Fruit fly (Drosophila melanogaster) whole organism, embryonic: ENCODE results near the gene Syx1A.

Source experiments
- ATbp ChIP-seq: fragments of 200-800 bp; sonication (Bioruptor generic); optimal IDR thresholded peaks from 2 replicates; lab custom pipeline; 2017; ENCODE audit warnings: missing biosample characterization, mild to moderate bottlenecking, missing genetic modification characterization, missing genetic modification reagents
- Aef1 ChIP-seq: fragments of 200-800 bp; sonication (Bioruptor generic); IDR thresholded peaks from 3 replicates; pipeline ENCODE4 v1.3.6; 2022; ENCODE audit warnings: missing biosample characterization, missing genetic modification characterization
- Bdp1 ChIP-seq: fragments of 200-800 bp; sonication (Bioruptor generic); optimal IDR thresholded peaks from 3 replicates; lab custom pipeline; 2016; ENCODE audit warnings: missing biosample characterization, missing genetic modification characterization
- BtbVII ChIP-seq: fragments of 200-800 bp; sonication (Bioruptor generic); optimal IDR thresholded peaks from 3 replicates; lab custom pipeline; 2017; ENCODE audit warnings: missing biosample characterization, mild to moderate bottlenecking, missing genetic modification characterization
- CG10209 ChIP-seq: fragments of 200-800 bp; sonication (Bioruptor generic); optimal IDR thresholded peaks from 3 replicates; lab custom pipeline; 2017; ENCODE audit warnings: missing biosample characterization, mild to moderate bottlenecking, missing genetic modification characterization, missing genetic modification reagents
- CG10462 ChIP-seq: fragments of 200-800 bp; sonication (Bioruptor generic); optimal IDR thresholded peaks from 2 replicates; lab custom pipeline; 2016; ENCODE audit warnings: missing biosample characterization, missing genetic modification characterization
- CG11456 ChIP-seq: fragments of 200-800 bp; sonication (Bioruptor generic); IDR thresholded peaks from 3 replicates; pipeline ENCODE4 v1.3.6; 2022; ENCODE audit warnings: missing biosample characterization, missing genetic modification characterization
- CG11560 ChIP-seq: fragments of 200-800 bp; sonication (Bioruptor generic); IDR thresholded peaks from 3 replicates; pipeline ENCODE4 v1.3.6; 2022; ENCODE audit warnings: missing biosample characterization, missing genetic modification characterization
- CG14710 ChIP-seq: fragments of 200-800 bp; sonication (Bioruptor generic); optimal IDR thresholded peaks from 3 replicates; lab custom pipeline; 2019; ENCODE audit warnings: missing biosample characterization, mild to moderate bottlenecking, missing genetic modification characterization, moderate library complexity
- CG17359 ChIP-seq: fragments of 200-800 bp; sonication (Bioruptor generic); optimal IDR thresholded peaks from 3 replicates; lab custom pipeline; 2018; ENCODE audit warnings: missing biosample characterization, mild to moderate bottlenecking, missing genetic modification characterization, moderate library complexity
- CG18599 ChIP-seq: fragments of 200-800 bp; sonication (Bioruptor generic); optimal IDR thresholded peaks from 3 replicates; lab custom pipeline; 2017; ENCODE audit warnings: missing biosample characterization, missing genetic modification characterization, mild to moderate bottlenecking, moderate library complexity, missing genetic modification reagents
- CG31441 ChIP-seq: fragments of 200-800 bp; sonication (Bioruptor generic); IDR thresholded peaks from 2 replicates; pipeline ENCODE4 v1.3.6; 2022; ENCODE audit warnings: missing biosample characterization, missing genetic modification characterization
- CG34376 ChIP-seq: fragments of 200-800 bp; sonication (Bioruptor generic); optimal IDR thresholded peaks from 2 replicates; lab custom pipeline; 2018; ENCODE audit warnings: missing biosample characterization, mild to moderate bottlenecking, missing genetic modification characterization
- CG3838 ChIP-seq: fragments of 200-800 bp; sonication (Bioruptor generic); optimal IDR thresholded peaks from 3 replicates; lab custom pipeline; 2016; ENCODE audit warnings: missing biosample characterization, missing genetic modification characterization
- CG4328 ChIP-seq: fragments of 200-800 bp; sonication (Bioruptor generic); optimal IDR thresholded peaks from 3 replicates; lab custom pipeline; 2017; ENCODE audit warnings: missing biosample characterization, missing genetic modification reagents, missing genetic modification characterization
- CG4404 ChIP-seq: fragments of 200-800 bp; sonication (Bioruptor generic); IDR thresholded peaks from 2 replicates; pipeline ENCODE4 v1.3.6; 2022; ENCODE audit warnings: missing biosample characterization, missing genetic modification characterization
- CG4617 ChIP-seq: fragments of 200-800 bp; sonication (Bioruptor generic); optimal IDR thresholded peaks from 3 replicates; lab custom pipeline; 2016; ENCODE audit warnings: missing biosample characterization, missing genetic modification characterization, borderline replicate concordance
- CG6689 ChIP-seq: fragments of 200-800 bp; sonication (Bioruptor generic); IDR thresholded peaks from 2 replicates; pipeline ENCODE4 v1.3.6; 2022; ENCODE audit warnings: missing biosample characterization, missing genetic modification characterization
- CG7963 ChIP-seq: fragments of 200-800 bp; sonication (Bioruptor generic); IDR thresholded peaks from 3 replicates; pipeline ENCODE4 v1.3.6; 2022; ENCODE audit warnings: missing biosample characterization, missing genetic modification characterization; ENCODE audit not compliant: partially characterized antibody
- Deaf1 ChIP-seq: fragments of 200-800 bp; optimal IDR thresholded peaks from 3 replicates; lab custom pipeline; 2019; ENCODE audit warnings: missing biosample characterization, mild to moderate bottlenecking, missing genetic modification characterization, moderate library complexity
- Dip2 ChIP-seq: fragments of 200-800 bp; sonication (Bioruptor generic); IDR thresholded peaks from 2 replicates; pipeline ENCODE4 v1.3.6; 2022; ENCODE audit warnings: missing biosample characterization, missing genetic modification characterization
- Doc2 ChIP-seq: fragments of 200-800 bp; sonication (Bioruptor generic); IDR thresholded peaks from 2 replicates; pipeline ENCODE4 v1.3.6; 2022; ENCODE audit warnings: missing biosample characterization, missing genetic modification characterization
- Eip74EF ChIP-seq, 2 experiments: fragments of 200-800 bp in 1 of 2; fragments of >200 bp in 1 of 2; sonication (Bioruptor generic) in 1 of 2; optimal IDR thresholded peaks; 2 replicates each; lab custom pipeline; 2017 to 2019; ENCODE audit warnings: missing biosample characterization in 2 of 2, missing genetic modification characterization in 2 of 2, mild to moderate bottlenecking in 1 of 2, moderate library complexity in 1 of 2
- Neu2 ChIP-seq: fragments of 200-800 bp; sonication (Bioruptor generic); optimal IDR thresholded peaks from 3 replicates; lab custom pipeline; 2016; ENCODE audit warnings: missing biosample characterization, missing genetic modification characterization, borderline replicate concordance
- Nf-YB ChIP-seq: fragments of 200-800 bp; sonication (Bioruptor generic); optimal IDR thresholded peaks from 3 replicates; lab custom pipeline; 2019; ENCODE audit warnings: missing biosample characterization, mild to moderate bottlenecking, missing genetic modification characterization, moderate library complexity
- Oaz ChIP-seq: fragments of 200-800 bp; sonication (Bioruptor generic); IDR thresholded peaks from 2 replicates; pipeline ENCODE4 v1.3.6; 2022; ENCODE audit warnings: missing biosample characterization, missing genetic modification characterization
- Ptx1 ChIP-seq: fragments of 200-800 bp; sonication (Bioruptor generic); IDR thresholded peaks from 2 replicates; pipeline ENCODE4 v1.3.6; 2022; ENCODE audit warnings: missing biosample characterization, missing genetic modification characterization
- Sry-β ChIP-seq: fragments of 200-800 bp; sonication (Bioruptor generic); optimal IDR thresholded peaks from 2 replicates; lab custom pipeline; 2018; ENCODE audit warnings: missing biosample characterization, mild to moderate bottlenecking, missing genetic modification characterization, moderate library complexity
- bbx ChIP-seq: fragments of 200-800 bp; sonication (Bioruptor generic); IDR thresholded peaks from 2 replicates; pipeline ENCODE4 v1.3.6; 2022; ENCODE audit warnings: missing biosample characterization, missing genetic modification characterization; ENCODE audit not compliant: partially characterized antibody
- bigmax ChIP-seq: fragments of 200-800 bp; sonication (Bioruptor generic); optimal IDR thresholded peaks from 2 replicates; lab custom pipeline; 2018; ENCODE audit warnings: missing biosample characterization, mild to moderate bottlenecking, missing genetic modification characterization
- chif ChIP-seq, 2 experiments: fragments of 200-800 bp; sonication (Bioruptor generic); optimal IDR thresholded peaks; 3 replicates each; lab custom pipeline; 2016; ENCODE audit warnings: missing biosample characterization in 2 of 2, missing genetic modification characterization in 2 of 2
- chinmo ChIP-seq: fragments of 200-800 bp; sonication (Bioruptor generic); IDR thresholded peaks from 4 replicates; pipeline ENCODE4 v1.3.6; 2022; ENCODE audit warnings: missing biosample characterization, missing genetic modification characterization; ENCODE audit not compliant: partially characterized antibody
- chn ChIP-seq: fragments of 200-800 bp; sonication (Bioruptor generic); optimal IDR thresholded peaks from 2 replicates; lab custom pipeline; 2016; ENCODE audit warnings: missing biosample characterization, missing genetic modification characterization
- ems ChIP-seq: fragments of 200-800 bp; sonication (Bioruptor generic); optimal IDR thresholded peaks from 3 replicates; lab custom pipeline; 2016; ENCODE audit warnings: missing biosample characterization, missing genetic modification characterization
- exex ChIP-seq: fragments of 200-800 bp; sonication (Bioruptor generic); optimal IDR thresholded peaks from 4 replicates; lab custom pipeline; 2018; ENCODE audit warnings: missing biosample characterization, mild to moderate bottlenecking, missing genetic modification characterization, moderate library complexity
- grn ChIP-seq: fragments of 200-800 bp; sonication (Bioruptor generic); optimal IDR thresholded peaks from 3 replicates; lab custom pipeline; 2017; ENCODE audit warnings: missing biosample characterization, missing genetic modification characterization
- gsb ChIP-seq: fragments of 200-800 bp; sonication (Bioruptor generic); IDR thresholded peaks from 2 replicates; pipeline ENCODE4 v1.3.6; 2022; ENCODE audit warnings: missing biosample characterization, missing genetic modification characterization
- inv ChIP-seq: fragments of 200-800 bp; sonication (Bioruptor generic); IDR thresholded peaks from 2 replicates; pipeline ENCODE4 v1.3.6; 2022; ENCODE audit warnings: missing biosample characterization, missing genetic modification characterization; ENCODE audit not compliant: partially characterized antibody
- nom ChIP-seq: fragments of 200-800 bp; sonication (Bioruptor generic); optimal IDR thresholded peaks from 2 replicates; lab custom pipeline; 2017; ENCODE audit warnings: missing biosample characterization, missing genetic modification characterization, mild to moderate bottlenecking, moderate library complexity, missing genetic modification reagents
- sc ChIP-seq, 3 experiments: fragments of >200 bp in 2 of 3; fragments of 200-800 bp in 1 of 3; sonication (Bioruptor generic) in 1 of 3; optimal IDR thresholded peaks; 2 replicates in 2 of 3; 3 replicates in 1 of 3; lab custom pipeline; 2017; ENCODE audit warnings: mild to moderate bottlenecking in 1 of 3, missing biosample characterization in 1 of 3, missing genetic modification characterization in 1 of 3, missing genetic modification reagents in 1 of 3
- so ChIP-seq: fragments of 200-800 bp; sonication (Bioruptor generic); IDR thresholded peaks from 3 replicates; pipeline ENCODE4 v1.3.6; 2022; ENCODE audit warnings: missing biosample characterization, missing genetic modification characterization
- tin ChIP-seq: fragments of 200-800 bp; sonication (Bioruptor generic); optimal IDR thresholded peaks from 3 replicates; lab custom pipeline; 2016; ENCODE audit warnings: missing biosample characterization, missing genetic modification characterization
- tup ChIP-seq: fragments of 200-800 bp; sonication (Bioruptor generic); optimal IDR thresholded peaks from 2 replicates; lab custom pipeline; 2016; ENCODE audit warnings: missing biosample characterization, mild to moderate bottlenecking, missing genetic modification characterization, moderate library complexity
- twi ChIP-seq: fragments of 200-800 bp; optimal IDR thresholded peaks from 2 replicates; lab custom pipeline; 2019; ENCODE audit warnings: missing biosample characterization, mild to moderate bottlenecking, missing genetic modification characterization, moderate library complexity
- z ChIP-seq: fragments of 200-800 bp; sonication (Bioruptor generic); IDR thresholded peaks from 3 replicates; pipeline ENCODE4 v1.3.6; 2022; ENCODE audit warnings: missing biosample characterization, missing genetic modification characterization

The Syx1A gene

dm6 chr3R:24130080-24130479, 24.5 kb upstream of the Syx1A start, which contains the start of the genes GatB and Tsc1 (continued):
- TF ChIP-seq bbx (GFP tag; lab: Robert Waterston, UW) (peak; percentile 50; the same call in 1 of the 2 replicates), tin (GFP tag; lab: Kevin White, UChicago) (no peak), bigmax (GFP tag; lab: Kevin White, UChicago) (peak; percentile 82), chn (no peak), tup (no peak), CG7963 (GFP tag; lab: Robert Waterston, UW) (peak; percentile 37; the same call in 1 of the 3 replicates), CG31441 (GFP tag; lab: Robert Waterston, UW) (no peak), CG10209 (GFP tag; lab: Kevin White, UChicago) (no peak), CG11560 (tag; lab: Robert Waterston, UW) (no peak), CG14710 (tag; lab: Kevin White, UChicago) (peak; percentile 14), sc (optimal IDR thresholded peaks at IDR 0.05; lab: Kevin White, UChicago) (no peak), sc (GFP tag; optimal IDR thresholded peaks at IDR 0.05; lab: Kevin White, UChicago) (no peak), CG4617 (GFP tag; lab: Kevin White, UChicago) (peak; percentile 75), Nf-YB (GFP tag; lab: Kevin White, UChicago) (peak; percentile 36), Neu2 (peak; percentile 73), CG4328 (GFP tag; lab: Kevin White, UChicago) (no peak), twi (tag; lab: Kevin White, UChicago) (no peak), CG3838 (GFP tag; lab: Kevin White, UChicago) (peak; percentile 97), Oaz (no peak), grn (GFP tag; lab: Kevin White, UChicago) (peak; percentile 81)

DNA sequence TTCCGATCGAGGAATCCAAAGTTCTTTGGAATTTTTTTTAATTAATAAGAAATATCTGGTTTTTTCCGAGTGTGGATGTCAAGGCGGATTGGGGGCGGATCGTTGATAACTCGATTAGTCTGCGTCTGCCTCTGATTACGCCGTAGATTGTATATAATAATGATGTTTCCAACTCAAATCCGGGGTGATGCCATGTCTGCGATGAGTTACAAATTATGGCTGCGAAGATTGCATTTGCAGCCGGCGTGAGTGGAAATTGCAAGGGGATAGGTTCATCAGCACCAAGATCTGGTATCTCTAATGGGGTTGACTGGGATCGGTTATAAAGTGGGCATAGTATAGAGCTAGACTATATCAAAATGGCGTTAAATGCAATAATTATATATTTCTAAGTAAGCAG, 16.8 kb upstream of the Syx1A start:
- TF ChIP-seq chif (GFP tag; optimal IDR thresholded peaks at IDR 0.05; lab: Kevin White, UChicago): no peak
- TF ChIP-seq gsb (GFP tag; lab: Robert Waterston, UW): no peak
- no peak for TF ChIP-seq CG10209 (GFP tag; lab: Kevin White, UChicago)
- no peak for TF ChIP-seq so (GFP tag; lab: Robert Waterston, UW)
- TF ChIP-seq CG3838 (GFP tag; lab: Kevin White, UChicago): no peak

- 0 out of 2 replicates have a peak, but pooled peaks have one; percentile 5 for TF ChIP-seq Dip2 (GFP tag; lab: Robert Waterston, UW)
- TF ChIP-seq ems (GFP tag; lab: Kevin White, UChicago): no peak
- TF ChIP-seq CG11456 (GFP tag; lab: Robert Waterston, UW): 0 out of 3 replicates have a peak, but pooled peaks have one; percentile 15
- TF ChIP-seq CG4404 (GFP tag; lab: Robert Waterston, UW): 0 out of 2 replicates have a peak, but pooled peaks have one; percentile 11
Observed at dm6 chr3R:24121669-24122068, 16.1 kb upstream of the Syx1A start.

dm6 chr3R:24116972-24117371, 11.4 kb upstream of the Syx1A start:
- TF ChIP-seq inv (GFP tag; lab: Robert Waterston, UW) (no peak), Bdp1 (GFP tag; lab: Kevin White, UChicago) (no peak), Doc2 (GFP tag; lab: Robert Waterston, UW) (no peak), Aef1 (GFP tag; lab: Robert Waterston, UW) (no peak), z (no peak), Eip74EF (GFP tag; optimal IDR thresholded peaks at IDR 0.05; lab: Kevin White, UChicago) (no peak), Sry-β (no peak), CG6689 (GFP tag; lab: Robert Waterston, UW) (no peak), BtbVII (GFP tag; lab: Kevin White, UChicago) (no peak), CG34376 (GFP tag; lab: Kevin White, UChicago) (peak; percentile 62), CG17359 (tag; lab: Kevin White, UChicago) (no peak), Ptx1 (GFP tag; lab: Robert Waterston, UW) (no peak), CG10462 (GFP tag; lab: Kevin White, UChicago) (no peak), exex (tag; lab: Kevin White, UChicago) (peak; percentile 21), Deaf1 (tag; lab: Kevin White, UChicago) (peak; percentile 71), nom (GFP tag; lab: Kevin White, UChicago) (peak; percentile 88), ATbp (GFP tag; lab: Kevin White, UChicago) (no peak), chinmo (GFP tag; lab: Robert Waterston, UW) (peak; percentile 74; the same call in 1 of the 4 replicates), CG18599 (GFP tag; lab: Kevin White, UChicago) (no peak)
